Worm (Caenorhabditis elegans): Measurements from ENCODE around the gene C02H6.3.

The C02H6.3 gene

DNA sequence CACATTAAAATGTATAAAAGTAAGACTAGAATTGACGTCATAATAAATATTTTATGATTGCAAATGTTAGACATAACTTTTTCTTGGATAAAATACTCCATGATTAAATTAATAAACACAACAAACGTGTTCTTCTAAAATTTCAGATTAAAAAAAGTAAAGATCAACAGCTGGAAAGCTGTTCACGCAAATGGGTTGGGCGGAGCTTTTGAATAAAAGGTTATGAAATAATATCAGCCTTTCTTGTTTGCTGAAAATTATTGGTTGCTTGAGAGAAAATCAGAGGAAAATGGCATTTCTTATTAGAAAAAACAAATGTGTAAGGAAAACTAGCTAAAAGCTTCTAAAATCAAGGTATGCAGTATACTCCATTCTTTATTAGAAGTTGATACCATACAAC lies at the start of gene C02H6.3:
C02H6.3 (minus strand) TSS at position 101 of the 400 bp plus-strand sequence.
- no peak for TF ChIP-seq him-1 (tag; optimal IDR thresholded peaks at IDR 0.05)
- TF ChIP-seq W03F9.2 (tag; optimal IDR thresholded peaks at IDR 0.05): no peak
- TF ChIP-seq dao-5 (tag; optimal IDR thresholded peaks at IDR 0.05): no peak

DNA sequence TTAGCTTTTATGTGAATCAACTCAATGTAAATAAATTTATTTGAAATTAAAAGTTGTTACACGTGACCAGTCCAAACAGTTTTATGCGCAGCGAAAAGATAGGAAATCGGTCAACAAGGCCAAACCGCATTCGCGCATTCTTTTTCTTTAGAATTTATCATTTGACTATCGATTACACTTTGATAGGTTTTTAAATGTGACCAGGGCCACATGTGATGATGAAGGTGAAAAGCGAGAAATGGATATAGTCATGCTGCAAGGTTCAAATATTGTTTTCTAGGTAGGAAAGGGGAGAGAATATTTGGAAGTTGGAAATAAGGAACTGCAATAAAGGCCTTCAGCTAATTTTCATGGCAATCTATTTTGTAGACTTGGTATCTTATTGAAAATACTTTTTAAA lies 49.3 kb upstream of the C02H6.3 start:
- no peak for TF ChIP-seq him-1 (tag; optimal IDR thresholded peaks at IDR 0.05)
- no peak for TF ChIP-seq dao-5 (tag; optimal IDR thresholded peaks at IDR 0.05)
- no peak for TF ChIP-seq W03F9.2 (tag; optimal IDR thresholded peaks at IDR 0.05)

DNA sequence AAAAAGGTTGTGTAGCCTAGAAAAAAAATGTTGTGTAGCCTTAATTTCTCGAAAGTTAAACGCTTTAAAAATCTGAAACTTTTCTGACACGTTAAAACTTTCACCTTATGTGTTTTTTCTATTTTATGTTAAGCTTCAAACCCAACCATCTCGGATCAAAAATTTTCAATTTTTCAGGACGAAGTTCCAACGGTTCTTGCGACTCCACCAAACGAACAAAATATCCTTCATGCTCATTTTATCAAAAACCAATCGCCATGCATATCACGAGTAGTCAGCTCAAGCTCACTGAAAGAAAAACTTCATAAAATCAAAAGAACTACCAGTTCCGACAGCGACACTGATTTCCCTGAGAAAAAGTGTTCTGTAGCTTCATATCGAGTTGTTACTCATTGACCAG lies 48.9 kb upstream of the C02H6.3 start:
- TF ChIP-seq him-1 (tag; optimal IDR thresholded peaks at IDR 0.05): no peak
- TF ChIP-seq dao-5 (tag; optimal IDR thresholded peaks at IDR 0.05): no peak
- TF ChIP-seq W03F9.2 (tag; optimal IDR thresholded peaks at IDR 0.05): no peak

DNA sequence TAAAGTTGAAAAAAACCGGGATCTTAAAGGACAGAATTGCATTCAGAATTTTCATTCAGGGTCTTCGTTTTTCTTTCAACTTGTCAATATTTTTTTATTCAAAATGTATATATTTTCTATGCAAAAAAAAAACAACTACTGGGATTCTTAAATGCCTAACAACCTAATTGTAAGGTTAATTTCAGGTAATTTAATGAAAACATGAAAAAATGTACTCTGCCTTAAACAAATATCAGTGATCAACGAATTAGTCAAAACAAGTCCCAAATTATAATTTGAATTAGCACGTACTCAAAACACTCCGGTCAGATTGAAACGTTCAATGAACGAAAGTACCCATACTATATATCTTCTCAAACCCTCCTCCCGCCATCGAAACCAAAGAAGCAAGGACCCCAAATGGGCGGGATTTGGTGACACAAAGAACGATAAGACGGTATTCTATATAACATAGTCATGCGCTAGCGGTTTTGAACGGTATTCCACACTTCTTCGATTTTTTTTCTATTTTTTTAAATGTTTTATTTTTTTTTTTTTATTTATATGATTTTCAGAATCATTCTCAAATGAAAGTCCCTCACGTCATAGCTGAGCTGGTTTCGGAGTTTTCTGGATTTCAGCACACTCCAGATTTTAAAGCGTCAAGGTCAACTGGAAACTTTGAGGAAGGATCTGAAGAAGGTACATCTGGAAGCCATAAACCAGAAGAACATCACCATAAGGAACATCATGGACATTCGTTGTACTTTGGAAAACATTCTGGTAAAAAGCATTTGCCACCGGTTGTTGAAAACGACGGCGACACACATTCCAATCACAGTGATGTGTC lies 47.9 kb upstream of the C02H6.3 start, which contains the start of the genes ddo-2 and F25E5.8:
ddo-2 (minus strand) TSS at position 330 of the 829 bp plus-strand sequence.
F25E5.8 (plus strand) TSS at position 555 of the 829 bp plus-strand sequence.
- no peak for TF ChIP-seq W03F9.2 (tag; optimal IDR thresholded peaks at IDR 0.05)

DNA sequence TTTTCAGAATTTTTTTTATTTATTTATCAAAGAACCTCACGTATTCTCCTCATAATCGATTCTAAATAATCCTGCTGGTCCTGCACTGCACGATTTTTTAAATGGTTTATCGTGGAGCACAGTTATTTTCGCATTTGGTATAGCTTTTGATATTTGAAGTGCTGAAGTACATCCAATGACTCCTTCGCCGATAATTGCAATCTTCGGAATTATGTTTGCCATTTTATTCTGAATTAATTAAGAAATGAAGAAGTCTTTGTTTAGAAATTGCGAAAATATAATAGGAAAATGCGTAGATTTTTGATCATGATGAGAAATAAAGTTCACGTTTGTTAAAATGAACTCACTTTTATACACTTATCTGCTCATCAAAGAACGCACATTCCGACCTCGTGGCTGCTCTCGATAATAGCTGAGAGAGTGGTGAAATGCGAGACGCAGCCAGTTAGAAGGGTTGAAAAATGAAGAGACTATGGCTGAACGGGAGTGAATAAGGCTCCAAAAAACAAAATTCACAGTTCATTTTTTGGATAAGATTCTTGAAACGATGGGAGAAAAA lies 47.2 kb upstream of the C02H6.3 start:
- TF ChIP-seq W03F9.2 (tag; optimal IDR thresholded peaks at IDR 0.05): peak; percentile 0
- no peak for TF ChIP-seq him-1 (tag; optimal IDR thresholded peaks at IDR 0.05)
- TF ChIP-seq dao-5 (tag; optimal IDR thresholded peaks at IDR 0.05): no peak

DNA sequence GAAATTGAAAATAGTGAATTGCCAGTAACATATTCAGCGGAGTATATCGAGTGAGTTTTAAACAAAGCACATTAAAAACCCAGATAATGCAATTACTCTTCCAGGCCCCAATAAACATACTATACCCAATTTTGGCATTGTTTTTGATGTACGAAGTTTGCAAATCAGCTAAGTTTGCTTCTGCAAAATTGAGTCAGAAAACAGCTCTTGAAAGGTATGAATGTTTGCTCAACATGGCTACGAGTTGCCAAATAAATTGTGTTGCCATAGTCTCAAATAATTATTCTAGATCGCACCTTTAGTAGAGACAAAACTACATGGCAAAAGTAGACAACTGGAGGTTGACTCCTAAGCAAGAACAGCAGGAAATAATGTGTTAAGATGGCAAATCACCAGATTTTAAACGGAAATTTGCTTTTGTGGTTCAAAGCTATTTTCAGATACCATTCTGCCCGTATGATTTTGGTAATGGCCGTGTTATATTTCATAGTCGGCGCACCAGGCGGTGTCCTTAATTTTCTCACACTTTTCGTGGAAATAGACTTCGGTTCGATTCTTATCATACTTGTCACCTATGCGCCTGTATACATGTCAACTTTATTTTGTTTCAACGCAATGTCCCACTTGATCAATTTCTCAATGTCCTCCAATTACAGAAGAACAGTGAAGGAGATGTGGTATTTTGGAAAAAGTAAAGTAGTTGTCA lies 44.9 kb upstream of the C02H6.3 start:
- no peak for TF ChIP-seq him-1 (tag; optimal IDR thresholded peaks at IDR 0.05)

DNA sequence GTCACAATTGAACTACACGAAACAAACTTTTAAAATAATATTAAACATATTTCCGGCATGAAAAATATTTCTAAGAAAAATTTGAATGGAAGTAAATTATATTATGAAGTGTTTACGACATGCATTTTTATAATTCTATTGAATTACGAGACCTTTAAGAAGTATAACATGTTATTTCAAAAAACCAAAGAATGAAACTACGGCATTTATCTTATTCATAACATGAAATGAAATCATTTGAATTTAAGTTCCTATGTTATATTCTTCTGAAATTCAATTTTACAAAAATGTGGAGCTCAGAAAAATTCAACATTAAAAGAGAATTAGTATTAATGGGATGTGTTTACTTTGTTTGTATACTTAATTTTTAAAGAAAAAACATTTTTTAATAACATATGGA lies 43.4 kb upstream of the C02H6.3 start, which contains the start of gene srw-71:
srw-71 (minus strand) TSS at position 101 of the 400 bp plus-strand sequence.
- TF ChIP-seq him-1 (tag; optimal IDR thresholded peaks at IDR 0.05) (no peak), dao-5 (tag; optimal IDR thresholded peaks at IDR 0.05) (no peak), W03F9.2 (tag; optimal IDR thresholded peaks at IDR 0.05) (no peak)

DNA sequence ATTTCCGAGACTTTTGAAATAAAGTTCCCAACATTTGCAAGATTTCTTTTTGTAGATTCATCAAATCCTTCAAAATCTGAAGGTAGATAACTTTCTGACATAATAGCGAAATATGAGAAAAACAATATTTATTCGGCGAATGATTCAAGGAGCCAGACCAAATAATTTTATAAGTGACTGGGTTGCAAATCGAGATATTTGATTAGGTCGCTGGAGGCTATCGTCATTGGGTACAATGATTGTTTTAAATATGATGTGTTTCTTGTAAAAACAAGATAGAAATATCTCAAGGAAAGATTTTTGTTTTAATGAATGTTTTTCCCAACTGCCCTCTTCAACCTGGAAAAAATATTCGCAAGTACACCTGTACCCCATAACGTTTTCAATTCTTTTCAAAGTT lies 41.2 kb upstream of the C02H6.3 start, which contains the start of gene srw-69:
srw-69 (minus strand) TSS at position 101 of the 400 bp plus-strand sequence.
- TF ChIP-seq him-1 (tag; optimal IDR thresholded peaks at IDR 0.05) (no peak), dao-5 (tag; optimal IDR thresholded peaks at IDR 0.05) (no peak), W03F9.2 (tag; optimal IDR thresholded peaks at IDR 0.05) (no peak)

DNA sequence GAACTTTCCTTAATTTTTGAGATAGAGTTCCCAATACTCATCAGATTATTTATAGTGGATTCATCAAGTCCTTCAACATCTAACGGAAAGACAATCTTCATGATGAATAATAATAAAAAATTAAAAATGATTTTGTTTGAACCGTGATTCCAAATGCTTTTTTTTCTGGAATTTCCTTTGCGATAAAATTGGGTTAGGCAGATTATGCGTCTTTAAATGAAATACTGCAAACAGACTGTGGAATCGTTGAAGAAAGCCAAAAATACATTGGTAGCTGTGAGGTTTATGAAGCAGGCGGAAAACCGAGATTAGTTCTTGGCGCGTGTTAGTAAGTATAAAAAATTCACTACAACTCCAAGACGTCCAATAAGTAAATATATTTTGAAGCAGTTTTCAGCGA lies 38.9 kb upstream of the C02H6.3 start, which contains the start of gene srw-68:
srw-68 (minus strand) TSS at position 101 of the 400 bp plus-strand sequence.
- no peak for TF ChIP-seq W03F9.2 (tag; optimal IDR thresholded peaks at IDR 0.05)
- TF ChIP-seq dao-5 (tag; optimal IDR thresholded peaks at IDR 0.05): no peak
- TF ChIP-seq him-1 (tag; optimal IDR thresholded peaks at IDR 0.05): no peak

DNA sequence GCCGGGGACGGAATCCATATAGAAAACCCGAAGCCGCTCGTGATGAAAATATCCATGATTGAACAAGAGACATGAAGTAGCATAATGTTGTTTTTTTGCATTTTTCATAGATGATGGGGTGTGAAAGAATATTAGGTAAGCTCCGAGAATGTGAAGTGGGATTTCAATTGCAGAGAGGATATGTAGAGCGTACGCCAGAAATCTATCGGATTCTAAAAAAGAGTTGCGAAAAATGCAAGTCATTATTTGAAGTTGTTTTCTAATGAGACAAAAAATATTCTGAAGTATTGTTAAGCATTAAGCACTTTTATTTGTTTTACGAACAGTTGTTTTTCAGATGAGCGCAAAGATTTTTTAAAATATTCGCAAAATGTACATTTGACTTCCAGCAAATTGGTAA lies 36.7 kb upstream of the C02H6.3 start, which contains the start of gene F18E3.10:
F18E3.10 (minus strand) TSS at position 101 of the 400 bp plus-strand sequence.
- TF ChIP-seq W03F9.2 (tag; optimal IDR thresholded peaks at IDR 0.05) (no peak), him-1 (tag; optimal IDR thresholded peaks at IDR 0.05) (no peak), dao-5 (tag; optimal IDR thresholded peaks at IDR 0.05) (no peak)

DNA sequence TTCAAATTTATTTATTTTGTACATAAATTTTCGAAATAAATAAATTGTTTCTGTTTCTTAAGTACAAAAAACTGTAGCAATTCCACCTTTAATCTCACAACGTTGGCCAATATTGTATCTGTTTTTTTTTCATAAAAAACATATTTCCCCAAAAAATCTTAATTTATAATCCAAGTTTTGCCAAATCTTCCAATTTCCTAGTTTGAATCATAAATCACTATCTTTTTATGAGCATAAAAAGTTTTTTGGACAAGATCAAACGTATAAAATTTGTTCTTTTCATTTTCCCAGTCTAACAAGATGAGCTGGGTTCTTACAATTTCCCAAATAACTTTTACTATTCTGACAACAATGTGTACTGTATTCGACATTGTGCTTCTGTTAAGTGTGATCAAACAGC lies 32.5 kb upstream of the C02H6.3 start, which contains the start of gene srxa-4:
srxa-4 (plus strand) TSS at position 301 of the 400 bp plus-strand sequence.
- TF ChIP-seq dao-5 (tag; optimal IDR thresholded peaks at IDR 0.05): no peak
- no peak for TF ChIP-seq W03F9.2 (tag; optimal IDR thresholded peaks at IDR 0.05)
- no peak for TF ChIP-seq him-1 (tag; optimal IDR thresholded peaks at IDR 0.05)

DNA sequence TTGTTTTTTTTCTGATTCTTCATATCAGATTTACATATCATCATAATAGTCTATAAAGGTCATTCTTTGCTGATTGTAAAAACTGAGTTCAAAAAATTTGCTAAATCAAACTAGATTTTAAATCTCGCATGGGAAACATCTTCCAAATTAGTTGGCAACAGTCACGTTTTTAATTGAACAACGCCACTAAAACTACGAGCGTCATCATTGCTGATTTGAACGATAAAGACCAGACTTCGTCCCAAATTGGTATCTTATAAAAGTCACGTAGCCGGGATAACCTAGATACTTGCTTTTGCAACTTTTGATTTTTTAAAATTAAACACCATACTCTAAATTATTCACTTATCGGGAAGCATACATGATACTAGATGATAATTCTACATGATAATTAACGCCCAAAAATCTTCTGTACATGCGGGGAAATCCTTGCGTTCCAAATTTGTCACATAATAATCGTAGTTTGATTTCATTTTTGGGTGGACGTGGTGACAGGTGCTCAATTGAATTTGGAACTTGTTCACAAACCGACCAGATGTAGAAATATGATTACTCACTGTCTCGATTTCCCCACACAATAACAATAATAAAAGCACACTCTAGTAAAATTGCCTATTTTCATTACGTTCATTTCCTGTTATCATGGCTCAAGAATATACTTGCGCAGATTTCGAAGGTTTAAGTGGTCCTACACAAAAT lies 29.5 kb upstream of the C02H6.3 start, which contains the start of gene srw-67:
srw-67 (plus strand) TSS at position 643 of the 699 bp plus-strand sequence.
- TF ChIP-seq W03F9.2 (tag; optimal IDR thresholded peaks at IDR 0.05) (no peak), him-1 (tag; optimal IDR thresholded peaks at IDR 0.05) (no peak), dao-5 (tag; optimal IDR thresholded peaks at IDR 0.05) (no peak)

DNA sequence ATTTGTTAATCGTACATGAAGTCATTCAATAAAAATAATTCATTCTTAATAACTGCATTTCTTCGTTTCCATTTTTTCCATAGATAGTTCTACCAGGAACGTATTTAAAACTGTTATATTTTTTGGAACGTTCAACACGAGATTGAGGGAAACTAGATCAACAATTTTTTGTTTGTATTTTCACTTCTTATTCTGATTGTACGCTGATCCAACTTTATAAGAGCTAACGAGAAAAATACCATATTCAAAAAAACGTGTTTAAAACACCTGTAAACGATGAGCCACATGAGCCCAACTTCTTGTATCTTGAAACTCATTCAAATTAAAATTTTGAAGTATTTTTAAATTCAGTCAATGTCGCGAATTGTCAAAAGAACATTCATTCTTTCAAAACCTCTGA lies 28.9 kb upstream of the C02H6.3 start:
- TF ChIP-seq W03F9.2 (tag; optimal IDR thresholded peaks at IDR 0.05) (no peak), him-1 (tag; optimal IDR thresholded peaks at IDR 0.05) (no peak), dao-5 (tag; optimal IDR thresholded peaks at IDR 0.05) (no peak)

Measured in whole organism, L4/young adult.